Fruit fly (Drosophila melanogaster) whole organism, embryonic: ENCODE data around the gene Ppcs.
A peak's percentile ranks its signal among the peaks of the same experiment; 100 is the strongest.

ENCODE experiments used
- ATbp ChIP-seq: fragments of 200-800 bp; sonication (Bioruptor generic); optimal IDR thresholded peaks from 2 replicates; lab custom pipeline; 2017; ENCODE audit warnings: missing biosample characterization, mild to moderate bottlenecking, missing genetic modification characterization, missing genetic modification reagents
- Adf1 ChIP-seq: fragments of 200-800 bp; sonication (Bioruptor generic); IDR thresholded peaks from 2 replicates; pipeline ENCODE4 v1.3.6; 2022; ENCODE audit warnings: missing biosample characterization, missing genetic modification characterization
- CG10274 ChIP-seq: fragments of 200-800 bp; sonication (Bioruptor generic); optimal IDR thresholded peaks from 3 replicates; lab custom pipeline; 2017; ENCODE audit warnings: missing biosample characterization, mild to moderate bottlenecking, missing genetic modification characterization
- CG10543 ChIP-seq: fragments of 200-800 bp; sonication (Bioruptor generic); optimal IDR thresholded peaks from 3 replicates; lab custom pipeline; 2017; ENCODE audit warnings: missing biosample characterization, mild to moderate bottlenecking, missing genetic modification characterization, moderate library complexity
- CG10959 ChIP-seq: fragments of 200-800 bp; sonication (Bioruptor generic); IDR thresholded peaks from 2 replicates; pipeline ENCODE4 v1.3.6; 2022; ENCODE audit warnings: missing biosample characterization, missing genetic modification characterization
- CG11504 ChIP-seq: fragments of 200-800 bp; sonication (Bioruptor generic); optimal IDR thresholded peaks from 3 replicates; lab custom pipeline; 2019; ENCODE audit warnings: missing biosample characterization, mild to moderate bottlenecking, missing genetic modification characterization, moderate library complexity
- CG11696 ChIP-seq: fragments of 200-800 bp; sonication (Bioruptor generic); IDR thresholded peaks from 2 replicates; pipeline ENCODE4 v1.3.6; 2022; ENCODE audit warnings: missing biosample characterization, missing genetic modification characterization
- CG11723 ChIP-seq: fragments of 200-800 bp; sonication (Bioruptor generic); optimal IDR thresholded peaks from 2 replicates; lab custom pipeline; 2017; ENCODE audit warnings: missing biosample characterization, mild to moderate bottlenecking, missing genetic modification characterization
- CG12769 ChIP-seq: fragments of 200-800 bp; sonication (Bioruptor generic); optimal IDR thresholded peaks from 2 replicates; lab custom pipeline; 2019; ENCODE audit warnings: missing biosample characterization, mild to moderate bottlenecking, missing genetic modification characterization, moderate library complexity
- CG13296 ChIP-seq: fragments of 200-800 bp; sonication (Bioruptor generic); optimal IDR thresholded peaks from 3 replicates; lab custom pipeline; 2018; ENCODE audit warnings: missing biosample characterization, mild to moderate bottlenecking, missing genetic modification characterization
- CG14014 ChIP-seq: fragments of 200-800 bp; sonication (Bioruptor generic); IDR thresholded peaks from 2 replicates; pipeline ENCODE4 v1.3.6; 2022; ENCODE audit warnings: missing biosample characterization, missing genetic modification characterization
- CG14965 ChIP-seq: fragments of 200-800 bp; sonication (Bioruptor generic); optimal IDR thresholded peaks from 2 replicates; lab custom pipeline; 2016; ENCODE audit warnings: missing biosample characterization, missing genetic modification characterization, borderline replicate concordance
- CG15696 ChIP-seq: fragments of 200-800 bp; sonication (Bioruptor generic); optimal IDR thresholded peaks from 2 replicates; lab custom pipeline; 2019; ENCODE audit warnings: missing biosample characterization, mild to moderate bottlenecking, missing genetic modification characterization, moderate library complexity
- CG1647 ChIP-seq: fragments of 200-800 bp; sonication (Bioruptor generic); optimal IDR thresholded peaks from 3 replicates; lab custom pipeline; 2016; ENCODE audit warnings: missing biosample characterization, missing genetic modification characterization
- CG16815 ChIP-seq: fragments of 200-800 bp; sonication (Bioruptor generic); optimal IDR thresholded peaks from 3 replicates; lab custom pipeline; 2017; ENCODE audit warnings: missing biosample characterization, mild to moderate bottlenecking, missing genetic modification characterization
- CG1792 ChIP-seq: fragments of 200-800 bp; sonication (Bioruptor generic); optimal IDR thresholded peaks from 2 replicates; lab custom pipeline; 2016; ENCODE audit warnings: missing biosample characterization, missing genetic modification characterization
- CG18262 ChIP-seq: fragments of 200-800 bp; optimal IDR thresholded peaks from 3 replicates; lab custom pipeline; 2019; ENCODE audit warnings: missing biosample characterization, mild to moderate bottlenecking, missing genetic modification characterization, moderate library complexity
- CG2116 ChIP-seq: fragments of 200-800 bp; sonication (Bioruptor generic); optimal IDR thresholded peaks from 3 replicates; lab custom pipeline; 2018; ENCODE audit warnings: missing biosample characterization, mild to moderate bottlenecking, missing genetic modification characterization
- CG2678 ChIP-seq: fragments of 200-800 bp; sonication (Bioruptor generic); optimal IDR thresholded peaks from 3 replicates; lab custom pipeline; 2019; ENCODE audit warnings: missing biosample characterization, mild to moderate bottlenecking, missing genetic modification characterization, moderate library complexity
- CG32532 ChIP-seq: fragments of 200-800 bp; sonication (Bioruptor generic); IDR thresholded peaks from 2 replicates; pipeline ENCODE4 v1.3.6; 2022; ENCODE audit warnings: missing biosample characterization, missing genetic modification characterization
- CG34376 ChIP-seq: fragments of 200-800 bp; sonication (Bioruptor generic); optimal IDR thresholded peaks from 2 replicates; lab custom pipeline; 2018; ENCODE audit warnings: missing biosample characterization, mild to moderate bottlenecking, missing genetic modification characterization
- CG4282 ChIP-seq: fragments of 200-800 bp; sonication (Bioruptor generic); optimal IDR thresholded peaks from 2 replicates; lab custom pipeline; 2016; ENCODE audit warnings: missing biosample characterization, missing genetic modification characterization
- CG43689 ChIP-seq: fragments of 200-800 bp; sonication (Bioruptor generic); IDR thresholded peaks from 2 replicates; pipeline ENCODE4 v1.3.6; 2022; ENCODE audit warnings: missing biosample characterization, missing genetic modification characterization
- CG7786 ChIP-seq: fragments of 200-800 bp; sonication (Bioruptor generic); optimal IDR thresholded peaks from 2 replicates; lab custom pipeline; 2016; ENCODE audit warnings: missing biosample characterization, missing genetic modification characterization
- Dip3 ChIP-seq: fragments of 200-800 bp; sonication (Bioruptor generic); optimal IDR thresholded peaks from 3 replicates; lab custom pipeline; 2016; ENCODE audit warnings: missing biosample characterization, missing genetic modification characterization
- Dll ChIP-seq: fragments of 200-800 bp; sonication (Bioruptor generic); IDR thresholded peaks from 4 replicates; pipeline ENCODE4 v1.3.6; 2022; ENCODE audit warnings: missing biosample characterization, missing genetic modification characterization; ENCODE audit not compliant: partially characterized antibody
- HLH54F ChIP-seq: fragments of 200-800 bp; sonication (Bioruptor generic); optimal IDR thresholded peaks from 3 replicates; lab custom pipeline; 2016; ENCODE audit warnings: missing biosample characterization, missing genetic modification characterization
- NfI ChIP-seq: fragments of 200-800 bp; sonication (Bioruptor generic); optimal IDR thresholded peaks from 3 replicates; lab custom pipeline; 2018; ENCODE audit warnings: missing biosample characterization, mild to moderate bottlenecking, missing genetic modification characterization, moderate library complexity
- Sin3A ChIP-seq: fragments of >200 bp; optimal IDR thresholded peaks from 2 replicates; lab custom pipeline; 2018
- Six4 ChIP-seq: fragments of 200-800 bp; sonication (Bioruptor generic); optimal IDR thresholded peaks from 2 replicates; lab custom pipeline; 2016; ENCODE audit warnings: missing biosample characterization, missing genetic modification characterization
- Sox100B ChIP-seq: fragments of 200-800 bp; sonication (Bioruptor generic); optimal IDR thresholded peaks from 3 replicates; lab custom pipeline; 2018; ENCODE audit warnings: missing biosample characterization, mild to moderate bottlenecking, missing genetic modification characterization
- cad ChIP-seq: fragments of >200 bp; optimal IDR thresholded peaks from 2 replicates; lab custom pipeline; 2017; ENCODE audit warnings: missing biosample characterization, missing genetic modification characterization
- caup ChIP-seq: fragments of 200-800 bp; sonication (Bioruptor generic); optimal IDR thresholded peaks from 3 replicates; lab custom pipeline; 2017; ENCODE audit warnings: missing biosample characterization, mild to moderate bottlenecking, missing genetic modification characterization, moderate library complexity; ENCODE audit not compliant: severe bottlenecking
- dan ChIP-seq: fragments of 200-800 bp; sonication (Bioruptor generic); IDR thresholded peaks from 2 replicates; pipeline ENCODE4 v1.3.6; 2022; ENCODE audit warnings: missing biosample characterization, missing genetic modification characterization
- danr ChIP-seq: fragments of 200-800 bp; sonication (Bioruptor generic); IDR thresholded peaks from 2 replicates; pipeline ENCODE4 v1.3.6; 2022; ENCODE audit warnings: missing biosample characterization, missing genetic modification characterization
- dpn ChIP-seq, 2 experiments: fragments of 200-800 bp; sonication (Bioruptor generic); optimal IDR thresholded peaks; 3 replicates each; lab custom pipeline; 2016; ENCODE audit warnings: missing biosample characterization in 2 of 2, missing genetic modification characterization in 2 of 2
- ewg ChIP-seq: fragments of 200-800 bp; sonication (Bioruptor generic); optimal IDR thresholded peaks from 3 replicates; lab custom pipeline; 2017; ENCODE audit warnings: mild to moderate bottlenecking, missing biosample characterization, missing genetic modification reagents, missing genetic modification characterization
- exex ChIP-seq: fragments of 200-800 bp; sonication (Bioruptor generic); optimal IDR thresholded peaks from 4 replicates; lab custom pipeline; 2018; ENCODE audit warnings: missing biosample characterization, mild to moderate bottlenecking, missing genetic modification characterization, moderate library complexity
- gem ChIP-seq: fragments of 200-800 bp; sonication (Bioruptor generic); optimal IDR thresholded peaks from 2 replicates; lab custom pipeline; 2019; ENCODE audit warnings: missing biosample characterization, mild to moderate bottlenecking, missing genetic modification characterization, moderate library complexity
- gfzf ChIP-seq: fragments of 200-800 bp; sonication (Bioruptor generic); optimal IDR thresholded peaks from 2 replicates; lab custom pipeline; 2016; ENCODE audit warnings: missing biosample characterization, mild to moderate bottlenecking, missing genetic modification characterization, moderate library complexity
- inv ChIP-seq: fragments of 200-800 bp; sonication (Bioruptor generic); IDR thresholded peaks from 2 replicates; pipeline ENCODE4 v1.3.6; 2022; ENCODE audit warnings: missing biosample characterization, missing genetic modification characterization; ENCODE audit not compliant: partially characterized antibody
- pnt ChIP-seq: fragments of 200-800 bp; sonication (Bioruptor generic); optimal IDR thresholded peaks from 3 replicates; lab custom pipeline; 2016; ENCODE audit warnings: missing biosample characterization, missing genetic modification characterization
- scrt ChIP-seq: fragments of 200-800 bp; sonication (Bioruptor generic); optimal IDR thresholded peaks from 2 replicates; lab custom pipeline; 2018; ENCODE audit warnings: missing biosample characterization, mild to moderate bottlenecking, missing genetic modification characterization, moderate library complexity
- sens-2 ChIP-seq: fragments of 200-800 bp; sonication (Bioruptor generic); IDR thresholded peaks from 2 replicates; pipeline ENCODE4 v1.3.6; 2022; ENCODE audit warnings: missing biosample characterization, missing genetic modification characterization
- seq ChIP-seq: fragments of 200-800 bp; sonication (Bioruptor generic); IDR thresholded peaks from 2 replicates; pipeline ENCODE4 v1.3.6; 2022; ENCODE audit warnings: missing biosample characterization, missing genetic modification characterization
- slou ChIP-seq: fragments of 200-800 bp; sonication (Bioruptor generic); optimal IDR thresholded peaks from 3 replicates; lab custom pipeline; 2016; ENCODE audit warnings: missing biosample characterization, missing genetic modification characterization
- tx ChIP-seq: fragments of 200-800 bp; sonication (Bioruptor generic); optimal IDR thresholded peaks from 2 replicates; lab custom pipeline; 2016; ENCODE audit warnings: missing biosample characterization, missing genetic modification characterization
- z ChIP-seq: fragments of 200-800 bp; sonication (Bioruptor generic); IDR thresholded peaks from 3 replicates; pipeline ENCODE4 v1.3.6; 2022; ENCODE audit warnings: missing biosample characterization, missing genetic modification characterization
- zen ChIP-seq: fragments of 200-800 bp; sonication (Bioruptor generic); optimal IDR thresholded peaks from 3 replicates; lab custom pipeline; 2018; ENCODE audit warnings: missing biosample characterization, mild to moderate bottlenecking, missing genetic modification characterization, moderate library complexity

The Ppcs gene

DNA sequence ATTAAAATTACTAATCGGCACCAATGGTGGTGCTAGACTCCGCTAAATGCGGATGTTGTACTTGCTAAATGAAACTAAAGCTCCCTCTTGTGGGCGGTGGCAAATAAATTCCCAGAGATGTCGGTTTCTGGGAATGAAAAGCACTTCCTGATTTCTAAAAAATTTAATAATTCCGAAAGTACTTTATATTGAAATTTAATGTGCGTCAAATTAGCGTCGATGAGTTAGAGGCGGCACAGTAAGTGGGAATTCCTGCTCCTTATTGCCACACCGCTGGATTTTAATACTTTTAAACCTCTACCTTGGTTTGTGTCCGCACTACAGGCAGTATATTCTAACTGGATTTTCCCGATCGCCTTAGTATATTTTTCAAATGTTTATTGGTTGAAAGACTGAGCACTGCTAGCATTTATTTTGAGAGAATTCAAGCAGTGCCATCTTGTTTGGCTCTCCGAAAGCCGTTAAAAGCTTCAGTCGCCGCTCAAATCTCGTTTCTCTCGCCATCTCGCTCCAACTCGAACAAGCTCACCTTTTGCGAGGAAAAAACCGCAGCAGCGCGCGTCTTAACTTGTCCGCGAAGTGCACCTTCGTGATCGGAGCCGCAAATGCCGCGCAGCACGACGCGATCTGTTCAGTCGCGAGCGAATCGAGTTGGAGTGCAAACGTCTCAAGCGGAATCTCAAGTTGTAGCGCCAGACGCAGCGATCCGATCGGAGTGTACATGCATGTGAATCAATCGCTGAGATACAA, 51.2 kb downstream of the Ppcs start, which contains the start of gene CG6040 (continued):
- TF ChIP-seq CG11696 (GFP tag; lab: Robert Waterston, UW) (no peak), tx (GFP tag; lab: Kevin White, UChicago) (peak; percentile 45), CG13296 (GFP tag; lab: Kevin White, UChicago) (peak; percentile 0), gem (tag; lab: Kevin White, UChicago) (peak; percentile 40), CG18262 (tag; lab: Kevin White, UChicago) (peak; percentile 27), CG10274 (GFP tag; lab: Kevin White, UChicago) (peak; percentile 24), CG10959 (GFP tag; lab: Robert Waterston, UW) (no peak), z (GFP tag; lab: Robert Waterston, UW) (peak; percentile 81), CG11723 (GFP tag; lab: Kevin White, UChicago) (peak; percentile 6), ATbp (GFP tag; lab: Kevin White, UChicago) (no peak), danr (GFP tag; lab: Robert Waterston, UW) (peak; percentile 8; the same call in 1 of the 2 replicates), exex (tag; lab: Kevin White, UChicago) (no peak), slou (GFP tag; lab: Kevin White, UChicago) (no peak), seq (GFP tag; lab: Robert Waterston, UW) (no peak; the same call in 1 of the 2 replicates), cad (GFP tag; lab: Kevin White, UChicago) (no peak), Adf1 (peak; percentile 32; the same call in 1 of the 2 replicates), gfzf (peak; percentile 91), scrt (GFP tag; lab: Kevin White, UChicago) (peak; percentile 0), dpn (GFP tag; optimal IDR thresholded peaks at IDR 0.05; lab: Kevin White, UChicago) (peak; percentile 56 to 64), Dll (GFP tag; lab: Robert Waterston, UW) (0 out of 4 replicates have a peak, but pooled peaks have one; percentile 16), CG12769 (no peak), sens-2 (no peak), CG7786 (GFP tag; lab: Kevin White, UChicago) (peak; percentile 45), inv (GFP tag; lab: Robert Waterston, UW) (no peak), CG34376 (GFP tag; lab: Kevin White, UChicago) (no peak), CG4282 (GFP tag; lab: Kevin White, UChicago) (peak; percentile 58), HLH54F (GFP tag; lab: Kevin White, UChicago) (peak; percentile 70), CG1647 (GFP tag; lab: Kevin White, UChicago) (peak; percentile 14), ewg (GFP tag; lab: Kevin White, UChicago) (peak; percentile 3), CG14014 (GFP tag; lab: Robert Waterston, UW) (peak; percentile 42; the same call in 1 of the 2 replicates), pnt (GFP tag; lab: Kevin White, UChicago) (no peak), caup (peak; percentile 34), CG1792 (peak; percentile 21), CG11504 (tag; lab: Kevin White, UChicago) (peak; percentile 63), CG2678 (tag; lab: Kevin White, UChicago) (peak; percentile 23), CG10543 (peak; percentile 17), Dip3 (peak; percentile 55), dan (GFP tag; lab: Robert Waterston, UW) (no peak), CG43689 (GFP tag; lab: Robert Waterston, UW) (peak; percentile 16; the same call in 1 of the 2 replicates), zen (tag; lab: Kevin White, UChicago) (peak; percentile 40), NfI (GFP tag; lab: Kevin White, UChicago) (peak; percentile 49), CG2116 (GFP tag; lab: Kevin White, UChicago) (peak; percentile 69), Six4 (GFP tag; lab: Kevin White, UChicago) (peak; percentile 22), CG14965 (GFP tag; lab: Kevin White, UChicago) (peak; percentile 99), Sox100B (GFP tag; lab: Kevin White, UChicago) (peak; percentile 24), CG15696 (tag; lab: Kevin White, UChicago) (peak; percentile 37), Sin3A (lab: Kevin White, UChicago) (peak; percentile 82), CG16815 (GFP tag; lab: Kevin White, UChicago) (peak; percentile 1), CG32532 (GFP tag; lab: Robert Waterston, UW) (peak; percentile 57; the same call in 1 of the 2 replicates)
